Fruit fly (Drosophila melanogaster): ENCODE data around the gene CG31445.

DNA sequence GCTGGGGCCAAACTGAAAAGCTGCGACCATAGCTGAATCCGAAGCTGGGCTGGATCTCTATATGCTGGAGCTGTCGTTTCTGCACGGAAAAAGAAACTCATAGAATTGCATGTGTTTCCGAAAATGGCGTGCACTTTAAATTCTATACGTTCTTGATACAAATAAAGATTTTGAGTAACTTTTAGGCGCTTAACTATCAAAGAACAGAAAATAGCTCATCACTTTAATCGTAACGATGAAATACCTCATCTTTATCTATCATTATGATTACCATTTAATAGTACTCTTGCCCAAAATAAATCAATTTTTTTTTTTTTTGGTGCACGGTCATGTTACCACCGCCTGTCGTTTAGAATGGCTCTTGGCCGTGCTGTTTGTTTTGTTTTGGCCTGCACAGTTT is 32.9 kb downstream of the CG31445 start:
- TF ChIP-seq dmrt93B (GFP tag; optimal IDR thresholded peaks at IDR 0.05) (no peak), br (GFP tag; optimal IDR thresholded peaks at IDR 0.05) (no peak)
